Fruit fly (Drosophila melanogaster) whole organism, wandering third instar larva: ENCODE measurements around the gene CG43273.

ENCODE experiments used
- CG32264 ChIP-seq: fragments of 200-800 bp; sonication (Bioruptor generic); optimal IDR thresholded peaks from 2 replicates; lab custom pipeline; 2016; ENCODE audit warnings: missing biosample characterization, missing genetic modification characterization
- br ChIP-seq: fragments of 200-800 bp; sonication (Bioruptor generic); optimal IDR thresholded peaks from 2 replicates; lab custom pipeline; 2016; ENCODE audit warnings: missing biosample characterization, missing genetic modification characterization
- ey ChIP-seq: fragments of 200-800 bp; sonication (Bioruptor generic); optimal IDR thresholded peaks from 2 replicates; lab custom pipeline; 2016; ENCODE audit warnings: missing biosample characterization, missing genetic modification characterization
- h ChIP-seq: fragments of 200-800 bp; sonication (Bioruptor generic); optimal IDR thresholded peaks from 3 replicates; lab custom pipeline; 2016; ENCODE audit warnings: missing biosample characterization, mild to moderate bottlenecking, missing genetic modification characterization
- jim ChIP-seq: fragments of 175-275, 200-325 bp; sonication (Bioruptor generic); optimal IDR thresholded peaks from 2 replicates; lab custom pipeline; 2016; ENCODE audit warnings: missing biosample characterization, mild to moderate bottlenecking, missing genetic modification characterization
- psq ChIP-seq: fragments of 200-800 bp; sonication (Bioruptor generic); optimal IDR thresholded peaks from 3 replicates; lab custom pipeline; 2017; ENCODE audit warnings: missing biosample characterization, mild to moderate bottlenecking, missing genetic modification characterization, moderate library complexity
- sage ChIP-seq: fragments of 200-800 bp; sonication (Bioruptor generic); optimal IDR thresholded peaks from 2 replicates; lab custom pipeline; 2016; ENCODE audit warnings: missing biosample characterization, mild to moderate bottlenecking, missing genetic modification characterization

dm6 chr3R:24813637-24814301 lies 16.3 kb upstream of the CG43273 start, which contains the start of the genes lili and CG34150:
- no peak for TF ChIP-seq jim (GFP tag; lab: Kevin White, UChicago)
- peak; percentile 46 for TF ChIP-seq CG32264
- no peak for TF ChIP-seq sage
- TF ChIP-seq br (GFP tag; lab: Kevin White, UChicago): peak; percentile 67
- peak; percentile 81 for TF ChIP-seq h (GFP tag; lab: Kevin White, UChicago)
- TF ChIP-seq psq: peak; percentile 59
- peak; percentile 79 for TF ChIP-seq ey
